Worm (Caenorhabditis elegans) whole organism, L2 larva: ENCODE results near the gene cyk-7.

ENCODE experiments used
- ZK546.5 ChIP-seq: sonication (generic microtip); optimal IDR thresholded peaks from 2 replicates; lab custom pipeline; 2017; ENCODE audit warnings: missing biosample characterization, missing genetic modification characterization
- aly-2 ChIP-seq: fragments of 150-350 bp; optimal IDR thresholded peaks from 2 replicates; lab custom pipeline; 2014; ENCODE audit warnings: missing biosample characterization, missing genetic modification characterization
- ama-1 ChIP-seq: fragments of 150-350 bp; optimal IDR thresholded peaks from 2 replicates; lab custom pipeline; 2018; ENCODE audit warnings: inconsistent platforms
- crh-2 ChIP-seq: sonication (generic microtip); optimal IDR thresholded peaks from 2 replicates; lab custom pipeline; 2017; ENCODE audit warnings: missing biosample characterization, missing genetic modification characterization
- lin-39 ChIP-seq: fragments of 150-350 bp; optimal IDR thresholded peaks from 2 replicates; lab custom pipeline; 2014; ENCODE audit warnings: missing biosample characterization, missing genetic modification reagents, missing genetic modification characterization
- lsy-2 ChIP-seq, 2 experiments: fragments of 150-350 bp in 1 of 2; sonication (generic microtip) in 1 of 2; optimal IDR thresholded peaks; 2 replicates each; lab custom pipeline; 2014 to 2017; ENCODE audit warnings: missing biosample characterization in 2 of 2, missing genetic modification characterization in 2 of 2
- nhr-10 ChIP-seq: sonication (generic microtip); optimal IDR thresholded peaks from 2 replicates; lab custom pipeline; 2017; ENCODE audit warnings: missing biosample characterization, missing genetic modification characterization
- nhr-11 ChIP-seq: fragments of 150-350 bp; optimal IDR thresholded peaks from 2 replicates; lab custom pipeline; 2014; ENCODE audit warnings: missing biosample characterization, missing genetic modification characterization
- nhr-6 ChIP-seq: fragments of 150-350 bp; optimal IDR thresholded peaks from 2 replicates; lab custom pipeline; 2014; ENCODE audit warnings: missing biosample characterization, missing genetic modification characterization
- skn-1 ChIP-seq: sonication (generic microtip); optimal IDR thresholded peaks from 2 replicates; lab custom pipeline; 2017; ENCODE audit warnings: missing biosample characterization, missing genetic modification characterization
- snpc-4 ChIP-seq: fragments of 150-350 bp; optimal IDR thresholded peaks from 2 replicates; lab custom pipeline; 2014; ENCODE audit warnings: missing biosample characterization, missing genetic modification characterization
- unc-62 ChIP-seq: fragments of 150-350 bp; optimal IDR thresholded peaks from 2 replicates; lab custom pipeline; 2014; ENCODE audit warnings: missing biosample characterization, missing genetic modification reagents, missing genetic modification characterization
- zag-1 ChIP-seq: fragments of 150-350 bp; optimal IDR thresholded peaks from 2 replicates; lab custom pipeline; 2014; ENCODE audit warnings: missing biosample characterization, missing genetic modification characterization

DNA sequence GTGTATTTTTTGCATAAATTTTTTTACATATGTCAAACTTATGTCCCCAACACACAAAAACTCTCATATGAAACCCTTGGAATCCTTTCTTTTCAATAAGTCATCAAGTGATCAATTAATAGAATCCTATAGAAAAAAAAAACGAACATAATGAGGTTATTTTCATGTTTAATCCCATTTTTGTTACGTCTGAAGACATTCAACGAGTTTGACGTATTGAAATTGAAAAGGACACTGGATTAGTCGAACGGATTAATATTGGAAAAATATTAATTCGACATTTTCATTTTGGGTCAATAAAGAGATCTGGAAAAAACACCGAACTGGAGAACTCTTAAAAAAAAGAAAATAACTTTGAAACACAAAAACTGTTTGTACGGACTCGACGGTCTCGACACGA is 37.3 kb upstream of the cyk-7 start:
- TF ChIP-seq snpc-4 (no peak), aly-2 (no peak), lsy-2 (tag; optimal IDR thresholded peaks at IDR 0.05; lab: Kevin White, UChicago) (no peak), nhr-10 (tag; lab: Kevin White, UChicago) (no peak), lin-39 (tag; lab: Kevin White, UChicago) (no peak), ama-1 (lab: Kevin White, UChicago) (no peak), unc-62 (GFP tag; lab: Kevin White, UChicago) (no peak), nhr-11 (tag; lab: Kevin White, UChicago) (no peak), ZK546.5 (no peak), crh-2 (tag; lab: Kevin White, UChicago) (no peak), skn-1 (tag; lab: Kevin White, UChicago) (no peak), zag-1 (tag; lab: Kevin White, UChicago) (no peak), nhr-6 (no peak)
